Fruit fly (Drosophila melanogaster): ENCODE data around the gene CG3402.

CG3402 gene

dm6 chr3L:680258-680657 is 27.6 kb upstream of the CG3402 start, which contains the start of gene CG17129 (continued):
- peak; percentile 34 for TF ChIP-seq CG18619 (GFP tag; optimal IDR thresholded peaks at IDR 0.05)
- no peak for TF ChIP-seq Ravus (GFP tag; IDR thresholded peaks at IDR 0.05)
- TF ChIP-seq CG1024 (GFP tag; IDR thresholded peaks at IDR 0.05) = peak; percentile 39; the same call in 1 of the 2 replicates
- TF ChIP-seq org-1 (GFP tag; optimal IDR thresholded peaks at IDR 0.05) = peak; percentile 29
- peak in 1 of 3 experiments; percentile 44 for TF ChIP-seq Stat92E (GFP tag; optimal IDR thresholded peaks at IDR 0.05)
- peak; percentile 62 for TF ChIP-seq esg (GFP tag; conservative IDR thresholded peaks at IDR 0.05)
- peak; percentile 10 for TF ChIP-seq CG6765 (GFP tag; optimal IDR thresholded peaks at IDR 0.05)
- TF ChIP-seq Side (GFP tag; optimal IDR thresholded peaks at IDR 0.05) = peak; percentile 86
- TF ChIP-seq chm (GFP tag; IDR thresholded peaks at IDR 0.05) = peak; percentile 74
- peak; percentile 54 for TF ChIP-seq Bdp1 (GFP tag; optimal IDR thresholded peaks at IDR 0.05)
- peak; percentile 83 for TF ChIP-seq phol (tag; optimal IDR thresholded peaks at IDR 0.05)
- TF ChIP-seq sima (GFP tag; optimal IDR thresholded peaks at IDR 0.05) = peak; percentile 28
- peak; percentile 55 for TF ChIP-seq CG18011 (GFP tag; optimal IDR thresholded peaks at IDR 0.05)
- peak; percentile 16 for TF ChIP-seq CG31365 (tag; optimal IDR thresholded peaks at IDR 0.05)
- TF ChIP-seq tx (GFP tag; optimal IDR thresholded peaks at IDR 0.05) = peak; percentile 79
- peak; percentile 78 for TF ChIP-seq CG13424 (tag; optimal IDR thresholded peaks at IDR 0.05)
- peak; percentile 9 for TF ChIP-seq CG10462 (GFP tag; optimal IDR thresholded peaks at IDR 0.05)
- TF ChIP-seq gro (GFP tag; optimal IDR thresholded peaks at IDR 0.05) = peak; percentile 91
- TF ChIP-seq lov (optimal IDR thresholded peaks at IDR 0.05) = no peak
- no peak for TF ChIP-seq lov (GFP tag; IDR thresholded peaks at IDR 0.05)
- peak; percentile 56 for TF ChIP-seq Hmx (GFP tag; optimal IDR thresholded peaks at IDR 0.05)
- peak; percentile 81 for TF ChIP-seq Antp (GFP tag; optimal IDR thresholded peaks at IDR 0.05)
- TF ChIP-seq D19B (GFP tag; optimal IDR thresholded peaks at IDR 0.05) = no peak
- no peak for TF ChIP-seq Nf-YA (GFP tag; IDR thresholded peaks at IDR 0.05)
- no peak for TF ChIP-seq Oaz (GFP tag; IDR thresholded peaks at IDR 0.05)
- TF ChIP-seq Jarid2 (GFP tag; optimal IDR thresholded peaks at IDR 0.05) = peak; percentile 32
- TF ChIP-seq CG3995 (GFP tag; optimal IDR thresholded peaks at IDR 0.05) = peak; percentile 66
- peak; percentile 80 for TF ChIP-seq CG17361 (GFP tag; IDR thresholded peaks at IDR 0.05)
- TF ChIP-seq CrebB (tag; optimal IDR thresholded peaks at IDR 0.05) = peak; percentile 66
- peak; percentile 97 for TF ChIP-seq CG34224 (GFP tag; IDR thresholded peaks at IDR 0.05; ENCODE audit: partially characterized antibody)
- TF ChIP-seq ATbp (GFP tag; optimal IDR thresholded peaks at IDR 0.05) = peak; percentile 43
- TF ChIP-seq CG7786 (GFP tag; optimal IDR thresholded peaks at IDR 0.05) = peak; percentile 73
- peak; percentile 49 for TF ChIP-seq CG12942 (GFP tag; optimal IDR thresholded peaks at IDR 0.05)
- peak; percentile 72 for TF ChIP-seq dysf (GFP tag; IDR thresholded peaks at IDR 0.05)
- TF ChIP-seq grn (GFP tag; optimal IDR thresholded peaks at IDR 0.05) = no peak
- peak; percentile 38 for TF ChIP-seq vfl (GFP tag; optimal IDR thresholded peaks at IDR 0.05)
- peak; percentile 37 for TF ChIP-seq Max (GFP tag; optimal IDR thresholded peaks at IDR 0.05)
- TF ChIP-seq eve (GFP tag; optimal IDR thresholded peaks at IDR 0.05) = no peak
- no peak for TF ChIP-seq Neu2 (GFP tag; optimal IDR thresholded peaks at IDR 0.05; ENCODE audit: borderline replicate concordance)
- TF ChIP-seq Ets65A (GFP tag) = peak; percentile 98
- peak; percentile 83 for TF ChIP-seq CG4424 (GFP tag; optimal IDR thresholded peaks at IDR 0.05)
- peak; percentile 76 for TF ChIP-seq trem (tag; optimal IDR thresholded peaks at IDR 0.05)
- TF ChIP-seq CG12299 (tag; optimal IDR thresholded peaks at IDR 0.05) = peak; percentile 1
- TF ChIP-seq D19A (tag; optimal IDR thresholded peaks at IDR 0.05) = peak; percentile 40
- no peak for TF ChIP-seq ac (GFP tag; optimal IDR thresholded peaks at IDR 0.05)
- TF ChIP-seq CG8388 (GFP tag; optimal IDR thresholded peaks at IDR 0.05) = peak; percentile 68
- TF ChIP-seq CG3163 (GFP tag; optimal IDR thresholded peaks at IDR 0.05) = peak; percentile 61
- TF ChIP-seq CG11093 (GFP tag; IDR thresholded peaks at IDR 0.05) = peak; percentile 22; the same call in 1 of the 3 replicates
- TF ChIP-seq Pdp1 (GFP tag; optimal IDR thresholded peaks at IDR 0.05) = peak in 1 of 2 experiments; percentile 85
- peak; percentile 83 for TF ChIP-seq lilli (GFP tag; optimal IDR thresholded peaks at IDR 0.05)
- TF ChIP-seq CTCF (GFP tag; optimal IDR thresholded peaks at IDR 0.05) = peak; percentile 12
- TF ChIP-seq CG9932 (GFP tag; IDR thresholded peaks at IDR 0.05) = peak; percentile 84

Measured in whole organism, embryonic.